Fruit fly (Drosophila melanogaster) whole organism, prepupa: ENCODE results near the gene CG14439.

Source experiments
- Blimp-1 ChIP-seq: fragments of 200-800 bp; sonication (Bioruptor generic); optimal IDR thresholded peaks from 3 replicates; lab custom pipeline; 2017; ENCODE audit warnings: missing biosample characterization, missing genetic modification characterization, mild to moderate bottlenecking, moderate library complexity, missing genetic modification reagents
- CG10631 ChIP-seq: fragments of 200-800 bp; sonication (Bioruptor generic); optimal IDR thresholded peaks from 2 replicates; lab custom pipeline; 2016; ENCODE audit warnings: missing biosample characterization, missing genetic modification characterization
- CG10669 ChIP-seq: fragments of 200-800 bp; sonication (Bioruptor generic); optimal IDR thresholded peaks from 3 replicates; lab custom pipeline; 2018; ENCODE audit warnings: missing biosample characterization, mild to moderate bottlenecking, missing genetic modification characterization, moderate library complexity
- CG11294 ChIP-seq: fragments of 200-800 bp; sonication (Bioruptor generic); IDR thresholded peaks from 2 replicates; pipeline ENCODE4 v1.3.6; 2022; ENCODE audit warnings: missing biosample characterization, missing genetic modification characterization
- CG11762 ChIP-seq: fragments of 200-800 bp; sonication (Bioruptor generic); optimal IDR thresholded peaks from 3 replicates; lab custom pipeline; 2016; ENCODE audit warnings: missing biosample characterization, missing genetic modification characterization; ENCODE audit not compliant: insufficient read depth
- CG11902 ChIP-seq: fragments of 200-800 bp; sonication (Bioruptor generic); optimal IDR thresholded peaks from 3 replicates; lab custom pipeline; 2016; ENCODE audit warnings: missing biosample characterization, missing genetic modification characterization
- CG15336 ChIP-seq: fragments of 200-800 bp; sonication (Bioruptor generic); IDR thresholded peaks from 2 replicates; pipeline ENCODE4 v1.3.6; 2022; ENCODE audit warnings: missing biosample characterization, missing genetic modification characterization
- CG1621 ChIP-seq: fragments of 200-800 bp; sonication (Bioruptor generic); optimal IDR thresholded peaks from 3 replicates; lab custom pipeline; 2018; ENCODE audit warnings: missing biosample characterization, mild to moderate bottlenecking, missing genetic modification characterization
- CG3032 ChIP-seq: fragments of 200-800 bp; optimal IDR thresholded peaks from 2 replicates; lab custom pipeline; 2019; ENCODE audit warnings: missing biosample characterization, mild to moderate bottlenecking, missing genetic modification characterization, moderate library complexity
- CG31627 ChIP-seq: fragments of 200-800 bp; sonication (Bioruptor generic); optimal IDR thresholded peaks from 3 replicates; lab custom pipeline; 2016; ENCODE audit warnings: missing biosample characterization, missing genetic modification characterization
- CG32006 ChIP-seq: fragments of 200-800 bp; sonication (Bioruptor generic); optimal IDR thresholded peaks from 3 replicates; lab custom pipeline; 2017; ENCODE audit warnings: missing biosample characterization, mild to moderate bottlenecking, missing genetic modification characterization
- CG34406 ChIP-seq: fragments of 200-800 bp; sonication (Bioruptor generic); optimal IDR thresholded peaks from 3 replicates; lab custom pipeline; 2016; ENCODE audit warnings: missing biosample characterization, missing genetic modification characterization
- CG4318 ChIP-seq: fragments of 200-800 bp; sonication (Bioruptor generic); optimal IDR thresholded peaks from 3 replicates; lab custom pipeline; 2017; ENCODE audit warnings: missing biosample characterization, mild to moderate bottlenecking, missing genetic modification characterization
- CG6163 ChIP-seq: fragments of 200-800 bp; sonication (Bioruptor generic); IDR thresholded peaks from 3 replicates; pipeline ENCODE4 v1.3.6; 2022; ENCODE audit warnings: missing biosample characterization, missing genetic modification characterization
- CG6808 ChIP-seq: fragments of 200-800 bp; sonication (Bioruptor generic); optimal IDR thresholded peaks from 3 replicates; lab custom pipeline; 2017; ENCODE audit warnings: missing biosample characterization, missing genetic modification characterization, mild to moderate bottlenecking, moderate library complexity, missing genetic modification reagents
- CG6854 ChIP-seq: fragments of 200-800 bp; sonication (Bioruptor generic); optimal IDR thresholded peaks from 2 replicates; lab custom pipeline; 2017; ENCODE audit warnings: missing biosample characterization, mild to moderate bottlenecking, missing genetic modification characterization
- CG7368 ChIP-seq: fragments of 200-800 bp; sonication (Bioruptor generic); optimal IDR thresholded peaks from 3 replicates; lab custom pipeline; 2016; ENCODE audit warnings: missing biosample characterization, missing genetic modification characterization
- CG8319 ChIP-seq: fragments of 200-800 bp; sonication (Bioruptor generic); optimal IDR thresholded peaks from 3 replicates; lab custom pipeline; 2016; ENCODE audit warnings: missing biosample characterization, missing genetic modification characterization
- CG8632 ChIP-seq: fragments of 200-800 bp; sonication (Bioruptor generic); optimal IDR thresholded peaks from 3 replicates; lab custom pipeline; 2016; ENCODE audit warnings: missing biosample characterization, missing genetic modification characterization
- CG9139 ChIP-seq: fragments of 200-800 bp; sonication (Bioruptor generic); optimal IDR thresholded peaks from 3 replicates; lab custom pipeline; 2017; ENCODE audit warnings: missing biosample characterization, mild to moderate bottlenecking, missing genetic modification characterization
- Eip75B ChIP-seq: fragments of 200-800 bp; sonication (Bioruptor generic); optimal IDR thresholded peaks from 3 replicates; lab custom pipeline; 2016; ENCODE audit warnings: missing biosample characterization, missing genetic modification characterization
- Eip78C ChIP-seq: fragments of 200-800 bp; sonication (Bioruptor generic); peaks from one replicate; lab custom pipeline; 2016; ENCODE audit warnings: missing biosample characterization, missing genetic modification characterization
- Eip93F ChIP-seq: fragments of 200-800 bp; sonication (Bioruptor generic); optimal IDR thresholded peaks from 2 replicates; lab custom pipeline; 2016; ENCODE audit warnings: missing biosample characterization, mild to moderate bottlenecking, missing genetic modification characterization
- Ets96B ChIP-seq: fragments of 200-800 bp; optimal IDR thresholded peaks from 2 replicates; lab custom pipeline; 2019; ENCODE audit warnings: missing biosample characterization, mild to moderate bottlenecking, missing genetic modification characterization, moderate library complexity
- Gug ChIP-seq: fragments of 200-800 bp; sonication (Bioruptor generic); IDR thresholded peaks from 2 replicates; pipeline ENCODE4 v1.3.6; 2022; ENCODE audit warnings: missing biosample characterization, missing genetic modification characterization
- Hr38 ChIP-seq: sonication (Bioruptor generic); optimal IDR thresholded peaks from 2 replicates; lab custom pipeline; 2016; ENCODE audit warnings: missing biosample characterization, missing genetic modification characterization
- Hr39 ChIP-seq: fragments of 200-800 bp; sonication (Bioruptor generic); optimal IDR thresholded peaks from 2 replicates; lab custom pipeline; 2016; ENCODE audit warnings: missing biosample characterization, missing genetic modification characterization
- Hr4 ChIP-seq: fragments of 200-800 bp; sonication (Bioruptor generic); optimal IDR thresholded peaks from 3 replicates; lab custom pipeline; 2016; ENCODE audit warnings: missing biosample characterization, missing genetic modification characterization
- Lpt ChIP-seq: fragments of 200-800 bp; sonication (Bioruptor generic); optimal IDR thresholded peaks from 3 replicates; lab custom pipeline; 2016; ENCODE audit warnings: missing biosample characterization, missing genetic modification characterization
- Sox15 ChIP-seq: fragments of 200-800 bp; sonication (Bioruptor generic); optimal IDR thresholded peaks from 3 replicates; lab custom pipeline; 2016; ENCODE audit warnings: missing biosample characterization, missing genetic modification characterization
- achi ChIP-seq: fragments of 200-800 bp; sonication (Bioruptor generic); optimal IDR thresholded peaks from 3 replicates; lab custom pipeline; 2016; ENCODE audit warnings: missing biosample characterization, missing genetic modification characterization
- acj6 ChIP-seq: fragments of 200-800 bp; sonication (Bioruptor generic); optimal IDR thresholded peaks from 3 replicates; lab custom pipeline; 2016; ENCODE audit warnings: missing biosample characterization, missing genetic modification characterization
- dac ChIP-seq: fragments of 200-800 bp; sonication (Bioruptor generic); optimal IDR thresholded peaks from 2 replicates; lab custom pipeline; 2017; ENCODE audit warnings: missing biosample characterization, mild to moderate bottlenecking, missing genetic modification characterization
- dsx ChIP-seq: fragments of 200-800 bp; optimal IDR thresholded peaks from 3 replicates; lab custom pipeline; 2019; ENCODE audit warnings: missing biosample characterization, mild to moderate bottlenecking, missing genetic modification characterization, moderate library complexity; ENCODE audit not compliant: poor library complexity, severe bottlenecking
- esn ChIP-seq: fragments of 200-800 bp; sonication (Bioruptor generic); optimal IDR thresholded peaks from 2 replicates; lab custom pipeline; 2016; ENCODE audit warnings: missing biosample characterization, mild to moderate bottlenecking, missing genetic modification characterization, moderate library complexity
- fd59A ChIP-seq: fragments of 200-800 bp; sonication (Bioruptor generic); optimal IDR thresholded peaks from 2 replicates; lab custom pipeline; 2017; ENCODE audit warnings: missing biosample characterization, mild to moderate bottlenecking, missing genetic modification characterization, missing genetic modification reagents
- fkh ChIP-seq: fragments of 200-800 bp; sonication (Bioruptor generic); optimal IDR thresholded peaks from 3 replicates; lab custom pipeline; 2017; ENCODE audit warnings: missing biosample characterization, mild to moderate bottlenecking, missing genetic modification characterization, moderate library complexity
- lz ChIP-seq: fragments of 200-800 bp; sonication (Bioruptor generic); optimal IDR thresholded peaks from 3 replicates; lab custom pipeline; 2016; ENCODE audit warnings: missing biosample characterization, missing genetic modification characterization
- net ChIP-seq: fragments of 200-800 bp; sonication (Bioruptor generic); optimal IDR thresholded peaks from 3 replicates; lab custom pipeline; 2016; ENCODE audit warnings: missing biosample characterization, missing genetic modification characterization
- pdm3 ChIP-seq: fragments of 200-800 bp; sonication (Bioruptor generic); optimal IDR thresholded peaks from 3 replicates; lab custom pipeline; 2016; ENCODE audit warnings: missing biosample characterization, missing genetic modification characterization
- salr ChIP-seq, 2 experiments: fragments of 200-800 bp; sonication (Bioruptor generic); optimal IDR thresholded peaks; 3 replicates each; lab custom pipeline; 2016 to 2018; ENCODE audit warnings: missing biosample characterization in 2 of 2, missing genetic modification characterization in 2 of 2, mild to moderate bottlenecking in 1 of 2
- spab ChIP-seq: fragments of 200-800 bp; sonication (Bioruptor generic); optimal IDR thresholded peaks from 2 replicates; lab custom pipeline; 2017; ENCODE audit warnings: missing biosample characterization, mild to moderate bottlenecking, missing genetic modification characterization, missing genetic modification reagents
- ss ChIP-seq, 2 experiments: fragments of 200-800 bp; sonication (Bioruptor generic); optimal IDR thresholded peaks; 2 replicates in 1 of 2; 3 replicates in 1 of 2; lab custom pipeline; 2017 to 2018; ENCODE audit warnings: mild to moderate bottlenecking in 2 of 2, missing biosample characterization in 2 of 2, missing genetic modification characterization in 2 of 2, moderate library complexity in 1 of 2
- svp ChIP-seq: fragments of 200-800 bp; sonication (Bioruptor generic); peaks from one replicate; lab custom pipeline; 2016; ENCODE audit warnings: missing biosample characterization, missing genetic modification characterization
- topi ChIP-seq: fragments of 200-800 bp; sonication (Bioruptor generic); optimal IDR thresholded peaks from 3 replicates; lab custom pipeline; 2016; ENCODE audit warnings: missing biosample characterization, missing genetic modification characterization
- vri ChIP-seq: fragments of 200-800 bp; sonication (Bioruptor generic); optimal IDR thresholded peaks from 3 replicates; lab custom pipeline; 2016; ENCODE audit warnings: missing biosample characterization, mild to moderate bottlenecking, missing genetic modification characterization

CG14439 gene

dm6 chrX:6741184-6741586, 6.2 kb upstream of the CG14439 start (continued):
- TF ChIP-seq CG6808 (GFP tag; lab: Kevin White, UChicago) (no peak), CG6163 (GFP tag; lab: Robert Waterston, UW) (peak; percentile 60; the same call in 2 of the 3 replicates), CG31627 (GFP tag; lab: Kevin White, UChicago) (peak; percentile 33), achi (GFP tag; lab: Kevin White, UChicago) (peak; percentile 40), CG3032 (tag; lab: Kevin White, UChicago) (peak; percentile 40), CG8319 (no peak), Sox15 (GFP tag; lab: Kevin White, UChicago) (no peak), CG1621 (tag; lab: Kevin White, UChicago) (no peak), spab (GFP tag; lab: Kevin White, UChicago) (no peak), Eip75B (peak; percentile 55), Eip78C (GFP tag; lab: Kevin White, UChicago) (peak; percentile 77), CG9139 (GFP tag; lab: Kevin White, UChicago) (no peak), pdm3 (GFP tag; lab: Kevin White, UChicago) (peak; percentile 38), lz (peak; percentile 43), dsx (GFP tag; lab: Kevin White, UChicago) (no peak), ss (GFP tag; optimal IDR thresholded peaks at IDR 0.05; lab: Kevin White, UChicago) (no peak), CG10631 (GFP tag; lab: Kevin White, UChicago) (no peak), fd59A (no peak), Gug (peak; percentile 39; the same call in 1 of the 2 replicates), CG7368 (no peak), Eip93F (GFP tag; lab: Kevin White, UChicago) (no peak), CG10669 (GFP tag; lab: Kevin White, UChicago) (peak; percentile 10), CG15336 (GFP tag; lab: Robert Waterston, UW) (peak; percentile 70), salr (GFP tag; optimal IDR thresholded peaks at IDR 0.05; lab: Kevin White, UChicago) (no peak), CG32006 (GFP tag; lab: Kevin White, UChicago) (peak; percentile 13), fkh (GFP tag; lab: Kevin White, UChicago) (no peak), Blimp-1 (GFP tag; lab: Kevin White, UChicago) (no peak), Hr4 (peak; percentile 49), svp (GFP tag; lab: Kevin White, UChicago) (peak; percentile 76), Ets96B (tag; lab: Kevin White, UChicago) (peak; percentile 23), Lpt (no peak), dac (GFP tag; lab: Kevin White, UChicago) (no peak), vri (GFP tag; lab: Kevin White, UChicago) (peak; percentile 12), acj6 (peak; percentile 27), CG8632 (GFP tag; lab: Kevin White, UChicago) (peak; percentile 23), Hr38 (no peak)
- TF ChIP-seq, all 60 proteins: peak for 34

- TF ChIP-seq Gug (no peak), svp (GFP tag; lab: Kevin White, UChicago) (no peak), CG32006 (GFP tag; lab: Kevin White, UChicago) (peak; percentile 36), CG15336 (GFP tag; lab: Robert Waterston, UW) (0 out of 2 replicates have a peak, but pooled peaks have one; percentile 30), Eip93F (GFP tag; lab: Kevin White, UChicago) (no peak), Blimp-1 (GFP tag; lab: Kevin White, UChicago) (no peak), CG34406 (GFP tag; lab: Kevin White, UChicago) (no peak), achi (GFP tag; lab: Kevin White, UChicago) (no peak), net (no peak), CG10631 (GFP tag; lab: Kevin White, UChicago) (no peak), CG11294 (GFP tag; lab: Robert Waterston, UW) (no peak), CG31627 (GFP tag; lab: Kevin White, UChicago) (peak; percentile 6), acj6 (no peak), fkh (GFP tag; lab: Kevin White, UChicago) (no peak), Hr39 (GFP tag; lab: Kevin White, UChicago) (peak; percentile 30), CG3032 (tag; lab: Kevin White, UChicago) (no peak), ss (GFP tag; optimal IDR thresholded peaks at IDR 0.05; lab: Kevin White, UChicago) (no peak), Sox15 (GFP tag; lab: Kevin White, UChicago) (no peak), CG8319 (no peak), topi (GFP tag; lab: Kevin White, UChicago) (peak; percentile 26), CG11902 (GFP tag; lab: Kevin White, UChicago) (no peak), dsx (GFP tag; lab: Kevin White, UChicago) (no peak), CG4318 (no peak), CG11762 (GFP tag; lab: Kevin White, UChicago) (no peak), esn (no peak), fd59A (no peak), Ets96B (tag; lab: Kevin White, UChicago) (no peak), Eip75B (no peak), CG7368 (no peak), spab (GFP tag; lab: Kevin White, UChicago) (no peak), lz (no peak), dac (GFP tag; lab: Kevin White, UChicago) (no peak), Eip78C (GFP tag; lab: Kevin White, UChicago) (peak; percentile 37), salr (GFP tag; optimal IDR thresholded peaks at IDR 0.05; lab: Kevin White, UChicago) (no peak), CG6854 (no peak)
Observed at dm6 chrX:6743192-6743591, 4.2 kb upstream of the CG14439 start.
